Worm (Caenorhabditis elegans): ENCODE data around the gene ZK353.4.

DNA sequence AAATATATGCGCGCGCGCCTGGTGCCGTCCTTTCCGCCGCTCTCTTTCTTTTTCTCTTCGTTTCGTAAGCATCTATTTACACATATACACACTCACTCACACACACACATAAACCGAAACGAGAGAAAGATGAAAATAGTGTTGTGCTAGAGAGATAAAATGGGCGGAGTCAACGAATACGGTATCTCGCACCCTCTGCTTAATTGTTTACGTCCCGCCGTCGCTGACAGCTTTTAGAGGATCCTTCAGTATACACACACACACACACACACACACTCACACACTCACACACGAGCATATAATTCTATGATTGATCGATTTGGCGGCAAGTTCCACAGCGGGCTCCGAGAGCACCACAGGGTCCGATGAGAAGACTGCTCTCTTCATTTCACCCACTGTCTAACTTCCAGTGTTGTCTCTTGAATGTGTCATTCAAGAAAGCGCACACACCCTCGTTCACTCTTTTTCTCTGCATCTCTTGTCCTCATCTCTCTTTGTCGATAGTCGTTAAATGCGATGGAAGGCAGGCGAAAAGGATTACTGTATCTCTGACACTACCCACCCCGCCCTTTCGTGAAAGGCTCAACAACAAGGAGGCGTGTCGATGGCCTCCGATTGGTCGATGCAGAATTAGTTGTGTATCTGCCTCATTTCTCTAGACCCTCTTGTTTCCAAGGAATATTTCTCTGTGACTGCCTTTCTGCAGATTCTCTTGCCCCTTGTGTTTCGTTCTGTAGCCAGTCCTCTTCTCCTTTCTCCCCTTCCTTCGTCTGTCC lies 27.9 kb upstream of the ZK353.4 start:
- TF ChIP-seq snpc-4 (tag; optimal IDR thresholded peaks at IDR 0.05) = peak; percentile 64
- TF ChIP-seq pax-3 (tag; optimal IDR thresholded peaks at IDR 0.05) = peak; percentile 81
- TF ChIP-seq ama-1 (optimal IDR thresholded peaks at IDR 0.05) = no peak
- TF ChIP-seq nhr-77 (tag; optimal IDR thresholded peaks at IDR 0.05) = peak; percentile 89
- peak; percentile 37 for TF ChIP-seq sox-4 (tag; optimal IDR thresholded peaks at IDR 0.05)
- peak; percentile 28 for TF ChIP-seq nhr-76 (tag; optimal IDR thresholded peaks at IDR 0.05)
- peak; percentile 65 for TF ChIP-seq lin-15B (tag; optimal IDR thresholded peaks at IDR 0.05)
- TF ChIP-seq nhr-12 (tag; optimal IDR thresholded peaks at IDR 0.05) = no peak
